Fruit fly (Drosophila melanogaster) whole organism: ENCODE results near the gene CG15747.

ENCODE experiments used
- CG8478 ChIP-seq: fragments of >200 bp; optimal IDR thresholded peaks from 2 replicates; lab custom pipeline; 2018; ENCODE audit warnings: inconsistent platforms
- Dll ChIP-seq: fragments of >200 bp; optimal IDR thresholded peaks from 2 replicates; lab custom pipeline; 2017
- EcR ChIP-seq, 2 experiments: fragments of >200 bp; optimal IDR thresholded peaks; 2 replicates each; lab custom pipeline; 2017; ENCODE audit warnings: missing biosample characterization in 2 of 2, missing genetic modification characterization in 2 of 2, missing genetic modification reagents in 2 of 2
- pan ChIP-seq: fragments of >200 bp; optimal IDR thresholded peaks from 2 replicates; lab custom pipeline; 2017
- psq ChIP-seq: fragments of >200 bp; optimal IDR thresholded peaks from 2 replicates; lab custom pipeline; 2017
- usp ChIP-seq: fragments of >200 bp; optimal IDR thresholded peaks from 2 replicates; lab custom pipeline; 2017; ENCODE audit warnings: missing biosample characterization, missing genetic modification characterization, mixed read lengths

Gene CG15747

DNA sequence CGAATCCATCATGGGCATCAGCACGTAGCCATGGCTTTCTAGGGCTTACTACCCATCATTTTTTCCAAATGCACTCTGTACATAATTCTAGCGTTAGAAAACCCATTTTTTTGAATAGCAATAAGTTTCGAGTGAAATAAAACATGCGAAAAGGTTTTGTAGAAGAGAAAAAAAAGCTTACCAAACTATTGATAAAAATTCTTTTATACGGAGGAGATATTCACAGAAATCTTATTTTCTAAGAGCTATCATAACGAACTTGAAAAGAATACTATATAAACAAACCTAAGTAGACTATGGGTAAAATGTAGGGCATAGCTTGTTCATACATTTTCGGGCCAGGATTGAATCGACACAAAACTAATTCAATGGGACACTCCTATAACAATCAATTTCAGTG lies 32.2 kb downstream of the CG15747 start, which contains the start of gene CG1640:
TSS of gene CG1640 (plus strand) at position 301 of the 400 bp plus-strand sequence.
- TF ChIP-seq pan (lab: Kevin White, UChicago), result no peak
- no peak for TF ChIP-seq Dll
- no peak for TF ChIP-seq psq
- no peak for TF ChIP-seq usp (GFP tag; lab: Kevin White, UChicago)
- no peak for TF ChIP-seq CG8478 (lab: Kevin White, UChicago)
- TF ChIP-seq EcR (GFP tag; optimal IDR thresholded peaks at IDR 0.05; lab: Kevin White, UChicago), result no peak

DNA sequence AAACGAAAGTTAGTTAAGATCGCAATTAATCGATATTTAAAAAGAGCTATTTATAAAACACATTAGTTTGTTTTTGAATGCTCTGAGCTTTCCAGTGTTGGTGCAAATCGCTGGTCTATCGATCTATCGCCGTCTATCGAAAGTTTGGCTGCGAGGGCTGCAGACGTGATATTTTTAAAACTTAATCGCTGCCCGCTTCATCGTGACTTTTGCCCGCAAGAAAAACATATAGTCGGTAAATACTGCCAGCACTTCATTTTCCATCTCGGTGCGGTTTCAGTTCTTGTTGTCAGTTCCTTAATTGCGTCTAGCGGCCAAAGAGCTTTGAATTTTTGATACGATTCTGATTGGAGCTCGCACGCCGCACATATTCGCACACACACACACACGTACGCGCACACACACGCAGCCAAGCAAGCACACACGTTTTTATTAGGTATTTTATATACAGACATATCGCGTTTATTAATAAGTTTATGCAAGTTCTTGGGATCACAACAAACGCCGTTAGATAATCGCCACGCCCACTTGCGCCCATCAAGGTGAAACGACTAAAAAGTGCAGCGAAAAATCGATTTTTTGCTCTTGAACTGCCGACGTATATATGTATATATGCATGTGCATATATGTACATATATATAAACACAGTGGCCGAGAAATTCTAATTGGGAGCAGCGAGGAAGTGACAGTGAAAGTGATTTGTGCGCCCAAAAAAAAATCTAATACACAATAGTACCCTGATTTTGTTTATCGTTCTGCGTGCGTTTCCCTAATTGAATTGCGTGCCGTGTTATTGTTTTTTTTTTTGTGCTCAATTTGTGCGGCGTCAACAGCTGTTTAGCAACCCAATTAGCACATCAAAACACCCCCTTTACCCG lies 32.9 kb downstream of the CG15747 start:
- no peak for TF ChIP-seq CG8478 (lab: Kevin White, UChicago)
- no peak for TF ChIP-seq pan (lab: Kevin White, UChicago)
- TF ChIP-seq psq, result no peak
- TF ChIP-seq EcR (GFP tag; optimal IDR thresholded peaks at IDR 0.05; lab: Kevin White, UChicago), result no peak
- TF ChIP-seq usp (GFP tag; lab: Kevin White, UChicago), result no peak
- no peak for TF ChIP-seq Dll

DNA sequence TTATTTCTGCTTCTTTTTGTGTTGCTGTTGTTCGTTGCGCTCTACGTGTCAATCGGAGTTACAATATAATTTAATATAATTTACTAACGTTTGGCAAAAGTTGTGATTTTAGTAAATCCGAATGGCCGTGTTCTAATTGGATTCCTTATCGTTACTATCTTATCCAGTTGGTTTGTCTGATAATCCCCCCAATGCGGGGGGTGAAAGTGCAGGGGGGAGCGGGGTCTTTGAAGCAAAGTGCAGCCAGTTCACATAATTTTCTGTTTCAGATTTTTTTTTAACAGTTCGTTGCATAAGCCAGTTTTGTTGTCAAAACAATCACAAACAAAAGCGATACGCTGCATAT lies 33.6 kb downstream of the CG15747 start:
- TF ChIP-seq usp (GFP tag; lab: Kevin White, UChicago) (no peak), Dll (no peak), psq (no peak), CG8478 (lab: Kevin White, UChicago) (no peak), pan (lab: Kevin White, UChicago) (no peak), EcR (GFP tag; optimal IDR thresholded peaks at IDR 0.05; lab: Kevin White, UChicago) (no peak)

DNA sequence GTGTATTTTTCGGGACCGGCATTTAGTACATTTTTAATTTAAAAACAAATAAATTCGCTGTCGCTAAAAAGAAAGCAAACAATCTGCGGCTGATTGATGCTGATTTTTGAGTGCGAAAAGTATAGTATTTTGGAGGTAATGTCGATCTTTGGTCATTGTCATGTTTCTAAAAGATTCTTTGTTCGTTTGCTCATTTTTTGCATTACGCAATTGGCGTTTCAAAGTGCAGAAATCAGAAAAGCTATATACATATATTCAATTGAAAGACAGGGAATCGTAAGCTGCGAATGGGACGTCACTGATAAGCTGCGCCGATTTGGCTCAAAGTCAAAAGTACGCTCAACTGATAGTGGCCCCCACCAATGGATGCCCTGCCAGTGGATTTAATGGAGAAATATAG lies 34.4 kb downstream of the CG15747 start:
- no peak for TF ChIP-seq usp (GFP tag; lab: Kevin White, UChicago)
- TF ChIP-seq pan (lab: Kevin White, UChicago), result no peak
- no peak for TF ChIP-seq EcR (GFP tag; optimal IDR thresholded peaks at IDR 0.05; lab: Kevin White, UChicago)
- no peak for TF ChIP-seq Dll
- no peak for TF ChIP-seq psq
- no peak for TF ChIP-seq CG8478 (lab: Kevin White, UChicago)

DNA sequence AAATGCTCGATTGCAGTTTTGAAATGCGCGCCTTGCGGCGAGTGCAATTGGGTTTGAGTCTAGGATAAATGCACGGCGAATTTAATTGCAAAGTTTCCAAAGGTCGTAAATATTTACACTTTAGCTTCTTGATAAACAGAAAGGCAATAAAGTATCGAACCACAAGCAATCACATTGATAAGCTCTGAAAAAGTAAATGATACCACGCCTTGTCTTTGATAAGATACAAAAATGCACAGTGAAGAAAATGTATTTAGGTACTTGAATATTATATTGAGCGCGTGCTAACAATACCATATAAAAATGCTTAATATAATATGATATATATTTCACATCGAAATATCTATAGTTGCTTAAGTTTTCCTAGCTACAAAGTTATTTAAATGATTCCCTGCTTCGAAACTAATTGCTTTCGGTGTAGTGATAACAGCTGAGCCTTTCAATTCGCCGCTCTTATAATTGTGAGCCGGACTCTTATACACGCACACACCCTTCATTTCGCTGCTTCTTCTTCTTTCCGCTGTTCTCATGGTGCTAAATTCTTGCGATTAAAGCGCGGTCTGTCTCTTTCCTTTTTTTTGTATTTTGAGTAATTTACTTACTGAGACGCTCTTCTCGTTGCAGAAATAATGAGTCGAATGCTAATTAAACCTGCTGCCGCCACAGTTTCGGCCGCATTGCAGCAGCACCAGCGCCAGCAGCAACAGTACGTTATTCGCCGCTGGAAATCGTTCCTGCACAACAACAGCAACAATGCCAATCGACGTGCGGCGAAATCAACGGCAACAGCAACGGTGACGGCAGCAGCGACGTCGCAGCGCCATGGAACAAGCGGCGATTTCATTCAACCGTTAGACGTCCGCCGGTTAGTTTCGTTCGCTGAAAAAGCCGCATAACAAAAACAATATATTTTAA lies 35.4 kb downstream of the CG15747 start:
- TF ChIP-seq psq, result no peak
- TF ChIP-seq CG8478 (lab: Kevin White, UChicago), result no peak
- no peak for TF ChIP-seq Dll
- TF ChIP-seq usp (GFP tag; lab: Kevin White, UChicago), result no peak
- no peak for TF ChIP-seq pan (lab: Kevin White, UChicago)

DNA sequence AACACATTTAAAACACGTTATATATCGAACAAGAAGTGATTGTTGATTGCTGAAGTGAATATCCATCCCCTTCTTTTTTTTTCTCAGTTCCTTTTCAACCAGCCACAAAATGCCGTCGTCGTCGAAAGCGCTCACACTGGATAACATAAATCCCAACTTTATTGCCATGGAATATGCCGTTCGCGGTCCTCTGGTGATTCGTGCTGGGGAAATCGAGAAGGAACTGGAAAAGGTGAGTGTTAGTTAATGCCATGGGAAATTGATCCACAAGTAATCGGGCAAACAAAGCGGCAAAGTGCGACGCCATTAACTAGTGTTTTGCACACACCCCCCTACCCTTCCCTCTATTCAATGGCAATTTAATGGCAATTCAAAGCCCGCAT lies 36.0 kb downstream of the CG15747 start:
- TF ChIP-seq Dll, result no peak
- no peak for TF ChIP-seq psq
- TF ChIP-seq CG8478 (lab: Kevin White, UChicago), result no peak
- no peak for TF ChIP-seq EcR (GFP tag; optimal IDR thresholded peaks at IDR 0.05; lab: Kevin White, UChicago)
- TF ChIP-seq pan (lab: Kevin White, UChicago), result no peak
- no peak for TF ChIP-seq usp (GFP tag; lab: Kevin White, UChicago)

DNA sequence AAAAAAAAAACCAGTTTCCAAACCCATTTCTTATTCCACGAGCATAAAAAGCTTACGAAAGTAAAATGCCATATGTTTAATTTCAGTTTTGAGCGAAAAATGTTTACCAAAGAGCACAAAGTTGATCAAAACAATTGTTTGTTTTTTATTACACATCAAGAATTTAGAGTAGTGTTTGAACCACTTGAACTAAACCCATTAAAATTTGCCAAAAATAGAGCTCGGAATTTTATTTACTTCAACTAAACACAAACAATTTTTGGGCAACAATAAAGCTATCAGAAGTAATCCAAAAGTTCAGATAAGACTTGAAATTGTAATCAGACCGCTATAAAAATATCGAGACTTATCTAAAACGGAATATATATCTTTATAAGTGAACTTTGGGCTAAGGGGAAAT lies 36.9 kb downstream of the CG15747 start:
- TF ChIP-seq psq, result no peak
- no peak for TF ChIP-seq CG8478 (lab: Kevin White, UChicago)
- no peak for TF ChIP-seq usp (GFP tag; lab: Kevin White, UChicago)
- no peak for TF ChIP-seq EcR (GFP tag; optimal IDR thresholded peaks at IDR 0.05; lab: Kevin White, UChicago)
- TF ChIP-seq Dll, result no peak
- TF ChIP-seq pan (lab: Kevin White, UChicago), result no peak

DNA sequence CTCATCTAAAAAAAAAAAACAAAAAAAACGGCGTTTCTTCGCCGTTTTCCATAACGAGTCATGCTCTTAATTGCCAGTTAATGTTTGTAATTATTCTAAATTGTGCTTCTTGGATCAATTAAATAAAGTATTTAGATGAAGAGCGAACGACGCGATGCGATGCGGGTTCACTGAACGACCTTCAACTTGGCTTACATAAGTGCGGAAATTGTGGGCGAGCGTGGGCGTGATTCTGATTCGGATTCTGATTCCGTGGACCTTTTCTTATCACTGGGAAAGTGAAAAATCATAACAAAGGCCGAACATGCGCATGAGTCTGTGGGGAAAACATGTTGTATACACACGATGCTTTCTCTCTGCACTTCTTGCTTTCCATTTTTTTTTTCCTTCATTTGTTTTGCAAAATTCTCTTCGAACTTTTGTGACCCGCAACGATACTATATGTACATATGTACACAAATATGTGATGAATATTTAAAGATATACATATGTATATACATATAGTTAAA lies 37.4 kb downstream of the CG15747 start:
- TF ChIP-seq pan (lab: Kevin White, UChicago) (no peak), psq (no peak)

DNA sequence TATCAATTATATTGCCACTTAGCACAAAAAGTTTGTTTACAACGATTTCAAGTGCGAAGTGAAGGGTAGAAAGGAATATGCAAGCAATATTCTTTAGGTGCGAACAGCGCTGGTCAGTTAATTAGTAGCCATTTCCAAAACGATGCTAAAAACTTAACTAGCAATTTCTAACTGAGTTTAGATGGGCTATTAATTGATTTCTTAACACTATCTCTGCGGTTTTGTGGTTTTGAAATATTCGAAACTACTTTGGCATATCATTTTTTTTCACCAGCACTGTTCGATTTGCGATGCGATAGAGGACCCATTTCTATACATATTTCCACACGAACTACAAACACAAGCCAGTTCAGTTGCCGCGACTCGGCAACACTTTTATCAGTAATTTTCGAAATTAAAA lies 38.4 kb downstream of the CG15747 start:
- TF ChIP-seq CG8478 (lab: Kevin White, UChicago) (no peak), EcR (GFP tag; optimal IDR thresholded peaks at IDR 0.05; lab: Kevin White, UChicago) (no peak), usp (GFP tag; lab: Kevin White, UChicago) (no peak), Dll (no peak), pan (lab: Kevin White, UChicago) (no peak), psq (no peak)

DNA sequence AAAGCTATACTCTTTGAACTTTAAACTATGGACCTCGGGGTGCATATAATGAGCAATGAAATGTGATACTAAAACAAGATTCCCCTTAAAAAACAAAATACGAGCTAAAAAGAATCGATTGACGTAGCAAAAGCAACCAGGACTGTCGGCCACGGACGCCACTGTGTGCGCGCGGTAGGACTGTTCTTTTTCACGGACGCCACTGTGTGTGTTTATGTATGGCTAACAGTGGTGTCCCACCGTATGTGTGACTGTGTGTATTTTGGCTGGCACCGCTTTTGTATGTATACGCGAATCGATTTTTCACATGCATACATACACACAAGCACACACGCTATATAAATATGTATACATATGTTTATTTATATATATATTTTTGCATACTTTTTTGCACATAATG lies 45.7 kb downstream of the CG15747 start:
- TF ChIP-seq Dll (no peak), usp (GFP tag; lab: Kevin White, UChicago) (no peak), psq (no peak), pan (lab: Kevin White, UChicago) (no peak), EcR (GFP tag; optimal IDR thresholded peaks at IDR 0.05; lab: Kevin White, UChicago) (no peak), CG8478 (lab: Kevin White, UChicago) (no peak)

DNA sequence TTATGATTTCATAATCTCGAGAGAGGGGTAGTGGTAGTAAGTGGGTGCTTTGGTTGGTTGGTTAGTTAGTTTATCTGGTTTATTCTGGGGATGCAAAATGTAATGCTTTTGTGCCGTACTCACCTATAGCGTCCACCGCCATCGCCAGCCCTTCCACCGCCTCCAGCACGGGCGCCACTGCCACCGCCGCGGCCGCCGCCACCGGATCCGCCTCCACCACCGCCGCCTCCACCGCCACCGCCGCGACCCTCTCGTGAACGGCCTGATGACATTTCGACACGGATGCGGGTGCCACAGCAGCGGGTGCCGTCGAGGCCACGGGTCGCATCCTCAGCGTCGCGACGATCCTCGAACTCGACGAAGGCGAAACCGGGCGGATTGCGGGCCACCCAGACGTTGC lies 46.1 kb downstream of the CG15747 start:
- no peak for TF ChIP-seq Dll
- TF ChIP-seq CG8478 (lab: Kevin White, UChicago), result no peak
- no peak for TF ChIP-seq EcR (GFP tag; optimal IDR thresholded peaks at IDR 0.05; lab: Kevin White, UChicago)
- no peak for TF ChIP-seq pan (lab: Kevin White, UChicago)
- no peak for TF ChIP-seq usp (GFP tag; lab: Kevin White, UChicago)
- no peak for TF ChIP-seq psq
